Worm (Caenorhabditis elegans) whole organism, L4 larva: Measurements from ENCODE around the gene C27D9.2.

Experiments used
- D1046.2 ChIP-seq: fragments of 200-800 bp; sonication (Bioruptor generic); IDR thresholded peaks from 2 replicates; pipeline ENCODE4 v1.3.6; 2022; ENCODE audit warnings: missing genetic modification characterization, missing compliant biosample characterization
- F44E2.7 ChIP-seq: fragments of 200-800 bp; sonication (Bioruptor generic); IDR thresholded peaks from 2 replicates; pipeline ENCODE4 v2.1.2; 2022; ENCODE audit warnings: missing genetic modification characterization, missing compliant biosample characterization
- F49E8.2 ChIP-seq: sonication (generic microtip); optimal IDR thresholded peaks from 2 replicates; lab custom pipeline; 2016; ENCODE audit warnings: missing compliant biosample characterization, mild to moderate bottlenecking, missing genetic modification characterization, borderline replicate concordance
- R02D3.7 ChIP-seq: fragments of 150-350 bp; sonication (generic microtip); optimal IDR thresholded peaks from 3 replicates; lab custom pipeline; 2014; ENCODE audit warnings: missing biosample characterization, missing genetic modification characterization
- T20F7.1 ChIP-seq: fragments of 200-800 bp; sonication (Bioruptor generic); optimal IDR thresholded peaks from 2 replicates; lab custom pipeline; 2018; ENCODE audit warnings: mild to moderate bottlenecking, missing genetic modification characterization, missing compliant biosample characterization
- Y75B8A.6 ChIP-seq: fragments of 200-800 bp; sonication (Bioruptor generic); IDR thresholded peaks from 2 replicates; pipeline ENCODE4 v1.3.6; 2022; ENCODE audit warnings: missing genetic modification reagents, missing genetic modification characterization, missing compliant biosample characterization
- ZK337.2 ChIP-seq: fragments of 200-800 bp; sonication (Bioruptor generic); IDR thresholded peaks from 2 replicates; pipeline ENCODE4 v1.3.6; 2022; ENCODE audit warnings: missing genetic modification reagents, missing genetic modification characterization, missing compliant biosample characterization
- ama-1 ChIP-seq: fragments of 150-350 bp; optimal IDR thresholded peaks from 2 replicates; lab custom pipeline; 2014; ENCODE audit warnings: inconsistent platforms, mixed read lengths
- arid-1 ChIP-seq: fragments of 200-800 bp; sonication (Bioruptor generic); conservative IDR thresholded peaks from 2 replicates; pipeline ENCODE4 v1.3.6; 2022; ENCODE audit warnings: missing genetic modification reagents, missing genetic modification characterization, missing compliant biosample characterization
- attf-4 ChIP-seq: sonication (generic microtip); optimal IDR thresholded peaks from 3 replicates; lab custom pipeline; 2017; ENCODE audit warnings: missing biosample characterization, missing genetic modification characterization
- ceh-32 ChIP-seq: sonication (generic microtip); optimal IDR thresholded peaks from 2 replicates; lab custom pipeline; 2016; ENCODE audit warnings: mild to moderate bottlenecking, missing genetic modification characterization, missing compliant biosample characterization; ENCODE audit not compliant: poor library complexity
- ceh-62 ChIP-seq: sonication (generic microtip); optimal IDR thresholded peaks from 2 replicates; lab custom pipeline; 2017; ENCODE audit warnings: missing biosample characterization, missing genetic modification characterization
- daf-12 ChIP-seq: fragments of 150-350 bp; optimal IDR thresholded peaks from 2 replicates; lab custom pipeline; 2014; ENCODE audit warnings: missing biosample characterization, missing genetic modification reagents, missing genetic modification characterization
- daf-19 ChIP-seq: fragments of 200-800 bp; sonication (Bioruptor generic); conservative IDR thresholded peaks from 2 replicates; pipeline ENCODE4 v1.3.6; 2022; ENCODE audit warnings: missing genetic modification characterization, missing compliant biosample characterization
- daf-8 ChIP-seq: fragments of 200-800 bp; sonication (Bioruptor generic); IDR thresholded peaks from 2 replicates; pipeline ENCODE4 v1.3.6; 2022; ENCODE audit warnings: missing genetic modification characterization, missing compliant biosample characterization
- dmd-6 ChIP-seq: fragments of 200-800 bp; sonication (Bioruptor generic); IDR thresholded peaks from 2 replicates; pipeline ENCODE4 v1.3.6; 2022; ENCODE audit warnings: missing genetic modification reagents, missing genetic modification characterization, missing compliant biosample characterization
- dpl-1 ChIP-seq: fragments of 150-350 bp; optimal IDR thresholded peaks from 2 replicates; lab custom pipeline; 2014; ENCODE audit warnings: missing biosample characterization, missing genetic modification reagents, missing genetic modification characterization
- duxl-1 ChIP-seq: sonication (generic microtip); optimal IDR thresholded peaks from 2 replicates; lab custom pipeline; 2016; ENCODE audit warnings: mild to moderate bottlenecking, missing genetic modification characterization, moderate library complexity, missing compliant biosample characterization; ENCODE audit not compliant: poor library complexity
- dve-1 ChIP-seq: sonication (generic microtip); optimal IDR thresholded peaks from 2 replicates; lab custom pipeline; 2017; ENCODE audit warnings: antibody characterized with exemption, mild to moderate bottlenecking, missing genetic modification characterization, missing compliant biosample characterization; ENCODE audit not compliant: insufficient read depth
- fkh-10 ChIP-seq: fragments of 150-350 bp; optimal IDR thresholded peaks from 2 replicates; lab custom pipeline; 2014; ENCODE audit warnings: missing biosample characterization, missing genetic modification reagents, missing genetic modification characterization
- fos-1 ChIP-seq: fragments of 150-350 bp; optimal IDR thresholded peaks from 2 replicates; lab custom pipeline; 2014; ENCODE audit warnings: missing biosample characterization, missing genetic modification characterization
- hif-1 ChIP-seq, 2 experiments: sonication (generic microtip); optimal IDR thresholded peaks; 2 replicates each; lab custom pipeline; 2016 to 2017; ENCODE audit warnings: missing compliant biosample characterization in 2 of 2, missing genetic modification characterization in 2 of 2, missing genetic modification reagents in 2 of 2, missing genotype in 2 of 2, mild to moderate bottlenecking in 1 of 2
- hlh-11 ChIP-seq: fragments of 200-800 bp; sonication (Bioruptor generic); optimal IDR thresholded peaks from 2 replicates; lab custom pipeline; 2018; ENCODE audit warnings: mild to moderate bottlenecking, missing genetic modification characterization, missing compliant biosample characterization
- hlh-30 ChIP-seq: sonication (generic microtip); optimal IDR thresholded peaks from 2 replicates; lab custom pipeline; 2017; ENCODE audit warnings: antibody characterized with exemption, mild to moderate bottlenecking, missing genetic modification characterization, missing compliant biosample characterization; ENCODE audit not compliant: insufficient read depth
- hmg-1.1 ChIP-seq: fragments of 200-800 bp; sonication (Bioruptor generic); IDR thresholded peaks from 2 replicates; pipeline ENCODE4 v1.3.6; 2022; ENCODE audit warnings: missing genetic modification reagents, missing genetic modification characterization, missing compliant biosample characterization
- jun-1 ChIP-seq: fragments of 150-350 bp; optimal IDR thresholded peaks from 2 replicates; lab custom pipeline; 2014; ENCODE audit warnings: missing biosample characterization, missing genetic modification reagents, missing genetic modification characterization
- lim-7 ChIP-seq: fragments of 200-800 bp; sonication (Bioruptor generic); IDR thresholded peaks from 2 replicates; pipeline ENCODE4 v1.3.6; 2022; ENCODE audit warnings: missing genetic modification characterization, missing compliant biosample characterization
- lin-29 ChIP-seq: fragments of 200-800 bp; sonication (Bioruptor generic); IDR thresholded peaks from 2 replicates; pipeline ENCODE4 v1.3.6; 2022; ENCODE audit warnings: missing genetic modification reagents, missing genetic modification characterization, missing compliant biosample characterization
- lin-38 ChIP-seq: fragments of 200-800 bp; sonication (Bioruptor generic); IDR thresholded peaks from 2 replicates; pipeline ENCODE4 v1.3.6; 2022; ENCODE audit warnings: missing genetic modification reagents, missing genetic modification characterization, missing compliant biosample characterization
- lsy-2 ChIP-seq, 2 experiments: fragments of 150-350 bp in 1 of 2; sonication (generic microtip) in 1 of 2; optimal IDR thresholded peaks; 2 replicates each; lab custom pipeline; 2014 to 2017; ENCODE audit warnings: missing biosample characterization in 2 of 2, missing genetic modification characterization in 2 of 2
- madf-5 ChIP-seq, 2 experiments: fragments of 200-800 bp; sonication (Bioruptor generic); IDR thresholded peaks; 2 replicates each; pipeline ENCODE4 v1.3.6; 2022; ENCODE audit warnings: missing compliant biosample characterization in 2 of 2, missing genetic modification characterization in 2 of 2
- madf-9 ChIP-seq: fragments of 200-800 bp; sonication (Bioruptor generic); conservative IDR thresholded peaks from 2 replicates; pipeline ENCODE4 v1.3.6; 2022; ENCODE audit warnings: missing genetic modification reagents, missing genetic modification characterization, missing compliant biosample characterization
- mdt-29 ChIP-seq: fragments of 200-800 bp; sonication (Bioruptor generic); IDR thresholded peaks from 2 replicates; pipeline ENCODE4 v1.3.6; 2022; ENCODE audit warnings: missing genetic modification reagents, missing genetic modification characterization, missing compliant biosample characterization
- mes-2 ChIP-seq: sonication (generic microtip); optimal IDR thresholded peaks from 2 replicates; lab custom pipeline; 2016; ENCODE audit warnings: missing genotype, mild to moderate bottlenecking, missing genetic modification characterization, missing compliant biosample characterization; ENCODE audit not compliant: poor library complexity, severe bottlenecking
- mxl-2 ChIP-seq: fragments of 200-800 bp; sonication (Bioruptor generic); conservative IDR thresholded peaks from 2 replicates; pipeline ENCODE4 v1.3.6; 2022; ENCODE audit warnings: missing genetic modification reagents, missing genetic modification characterization, missing compliant biosample characterization
- nhr-10 ChIP-seq: fragments of 150-350 bp; optimal IDR thresholded peaks from 2 replicates; lab custom pipeline; 2014; ENCODE audit warnings: missing biosample characterization, missing genetic modification characterization
- nhr-11 ChIP-seq: fragments of 150-350 bp; optimal IDR thresholded peaks from 2 replicates; lab custom pipeline; 2014; ENCODE audit warnings: missing biosample characterization, missing genetic modification characterization
- nhr-25 ChIP-seq: sonication (generic microtip); optimal IDR thresholded peaks from 2 replicates; lab custom pipeline; 2017; ENCODE audit warnings: missing genetic modification characterization, mild to moderate bottlenecking, missing compliant biosample characterization, antibody characterized with exemption, moderate library complexity, borderline replicate concordance; ENCODE audit not compliant: insufficient read depth
- nhr-42 ChIP-seq: fragments of 200-800 bp; sonication (Bioruptor generic); IDR thresholded peaks from 2 replicates; pipeline ENCODE4 v1.3.6; 2022; ENCODE audit warnings: missing genetic modification characterization, missing compliant biosample characterization
- nhr-48 ChIP-seq: sonication (generic microtip); optimal IDR thresholded peaks from 2 replicates; lab custom pipeline; 2016; ENCODE audit warnings: mild to moderate bottlenecking, missing genetic modification characterization, missing compliant biosample characterization
- php-3 ChIP-seq: fragments of 200-800 bp; sonication (Bioruptor generic); IDR thresholded peaks from 2 replicates; pipeline ENCODE4 v1.3.6; 2022; ENCODE audit warnings: missing genetic modification reagents, missing genetic modification characterization, missing compliant biosample characterization
- skn-1 ChIP-seq: fragments of 150-350 bp; optimal IDR thresholded peaks from 2 replicates; lab custom pipeline; 2014; ENCODE audit warnings: missing biosample characterization, missing genetic modification characterization
- snpc-1.2 ChIP-seq: fragments of 200-800 bp; sonication (Bioruptor generic); IDR thresholded peaks from 2 replicates; pipeline ENCODE4 v1.3.6; 2022; ENCODE audit warnings: missing genetic modification reagents, missing genetic modification characterization, missing compliant biosample characterization
- spr-3 ChIP-seq: fragments of 200-800 bp; sonication (Bioruptor generic); optimal IDR thresholded peaks from 2 replicates; lab custom pipeline; 2018; ENCODE audit warnings: mild to moderate bottlenecking, missing genetic modification characterization, missing compliant biosample characterization
- tra-1 ChIP-seq: fragments of 200-800 bp; sonication (Bioruptor generic); IDR thresholded peaks from 2 replicates; pipeline ENCODE4 v1.3.6; 2022; ENCODE audit warnings: missing genetic modification reagents, missing genetic modification characterization, missing compliant biosample characterization
- unc-130 ChIP-seq: sonication (generic microtip); optimal IDR thresholded peaks from 2 replicates; lab custom pipeline; 2016; ENCODE audit warnings: missing genetic modification reagents, missing genetic modification characterization, missing compliant biosample characterization
- unc-62 ChIP-seq, 3 experiments: fragments of 150-350 bp in 1 of 3; sonication (generic microtip); optimal IDR thresholded peaks in 2 of 3; peaks in 1 of 3; 1 replicate in 1 of 3; 2 replicates in 2 of 3; lab custom pipeline; 2014 to 2017; ENCODE audit warnings: missing biosample characterization in 3 of 3, missing genetic modification characterization in 3 of 3, missing genetic modification reagents in 3 of 3, missing genotype in 1 of 3
- ztf-11 ChIP-seq: fragments of 150-350 bp; optimal IDR thresholded peaks from 2 replicates; lab custom pipeline; 2014; ENCODE audit warnings: missing biosample characterization, missing genetic modification characterization

Gene C27D9.2

ce11 chrII:4747063-4747462 lies 9.6 kb downstream of the C27D9.2 start (continued):
- no peak for TF ChIP-seq skn-1 (tag; lab: Kevin White, UChicago)
- TF ChIP-seq unc-130 (GFP tag; lab: Kevin White, UChicago) = no peak
- TF ChIP-seq nhr-25 (tag; lab: Kevin White, UChicago) = no peak
- TF ChIP-seq daf-12 (tag; lab: Kevin White, UChicago) = no peak
- no peak for TF ChIP-seq nhr-10 (tag; lab: Kevin White, UChicago)
- TF ChIP-seq T20F7.1 (GFP tag; lab: Kevin White, UChicago) = no peak
- TF ChIP-seq fkh-10 = no peak
- TF ChIP-seq F44E2.7 (GFP tag; lab: Robert Waterston, UW) = no peak
- TF ChIP-seq fos-1 (tag; lab: Kevin White, UChicago) = no peak
- TF ChIP-seq daf-19 (GFP tag; lab: Robert Waterston, UW) = no peak
- TF ChIP-seq lin-38 (GFP tag; lab: Robert Waterston, UW) = no peak
- TF ChIP-seq attf-4 (tag; lab: Kevin White, UChicago) = no peak
- TF ChIP-seq nhr-48 (tag; lab: Kevin White, UChicago) = peak; percentile 62
- no peak for TF ChIP-seq lin-29
- no peak for TF ChIP-seq nhr-11 (tag; lab: Kevin White, UChicago)
- TF ChIP-seq jun-1 (tag; lab: Kevin White, UChicago) = no peak

ce11 chrII:4745281-4745680 lies 11.4 kb downstream of the C27D9.2 start:
- TF ChIP-seq lsy-2 (tag; optimal IDR thresholded peaks at IDR 0.05; lab: Kevin White, UChicago) (peak in 1 of 2 experiments; percentile 31), F49E8.2 (tag; lab: Kevin White, UChicago) (no peak), T20F7.1 (GFP tag; lab: Kevin White, UChicago) (no peak), mxl-2 (GFP tag; lab: Robert Waterston, UW) (peak; percentile 78), nhr-48 (tag; lab: Kevin White, UChicago) (peak; percentile 95), hif-1 (tag; optimal IDR thresholded peaks at IDR 0.05; lab: Kevin White, UChicago) (no peak), tra-1 (peak; percentile 39; the same call in 1 of the 2 replicates), ceh-62 (tag; lab: Kevin White, UChicago) (no peak), ceh-32 (no peak), lim-7 (GFP tag; lab: Robert Waterston, UW) (no peak), unc-62 (GFP tag; optimal IDR thresholded peaks at IDR 0.05 in 1 of 2; lab: Kevin White, UChicago) (no peak), unc-62 (tag; optimal IDR thresholded peaks at IDR 0.05; lab: Kevin White, UChicago) (no peak), ama-1 (lab: Kevin White, UChicago) (no peak), nhr-42 (no peak), dve-1 (tag; lab: Kevin White, UChicago) (peak; percentile 34), hmg-1.1 (GFP tag; lab: Robert Waterston, UW) (no peak), nhr-11 (tag; lab: Kevin White, UChicago) (peak; percentile 98), Y75B8A.6 (no peak), arid-1 (GFP tag; lab: Robert Waterston, UW) (no peak), F44E2.7 (GFP tag; lab: Robert Waterston, UW) (no peak), snpc-1.2 (GFP tag; lab: Robert Waterston, UW) (no peak), R02D3.7 (tag; lab: Kevin White, UChicago) (no peak), lin-29 (no peak), daf-8 (GFP tag; lab: Robert Waterston, UW) (no peak), hlh-11 (tag; lab: Kevin White, UChicago) (peak; percentile 55), mdt-29 (GFP tag; lab: Robert Waterston, UW) (no peak), spr-3 (GFP tag; lab: Kevin White, UChicago) (no peak), madf-9 (GFP tag; lab: Robert Waterston, UW) (no peak), D1046.2 (no peak), dmd-6 (GFP tag; lab: Robert Waterston, UW) (peak; percentile 30; the same call in 1 of the 2 replicates), php-3 (GFP tag; lab: Robert Waterston, UW) (no peak), hlh-30 (tag; lab: Kevin White, UChicago) (peak; percentile 63), madf-5 (GFP tag; IDR thresholded peaks at IDR 0.05; lab: Robert Waterston, UW) (no peak), mes-2 (tag; lab: Kevin White, UChicago) (peak; percentile 32), dpl-1 (GFP tag; lab: Kevin White, UChicago) (peak; percentile 33), duxl-1 (tag; lab: Kevin White, UChicago) (no peak), ZK337.2 (GFP tag; lab: Robert Waterston, UW) (no peak), ztf-11 (tag; lab: Kevin White, UChicago) (no peak)
